Worm (Caenorhabditis elegans): ENCODE results near the gene cct-8.
A peak's percentile ranks its signal among the peaks of the same experiment; 100 is the strongest.

cct-8 gene

ce11 chrIV:1067430-1067829 is 26.3 kb downstream of the cct-8 start, which contains the start of gene znf-782 (continued):
- TF ChIP-seq ctbp-1 (GFP tag; IDR thresholded peaks at IDR 0.05) = peak; percentile 65
- no peak for TF ChIP-seq lin-39 (tag; optimal IDR thresholded peaks at IDR 0.05)

ce11 chrIV:1065569-1065968 is 28.2 kb downstream of the cct-8 start:
- TF ChIP-seq R02D3.7 (tag; optimal IDR thresholded peaks at IDR 0.05) (no peak), egl-43 (GFP tag; IDR thresholded peaks at IDR 0.05) (0 out of 2 replicates have a peak, but pooled peaks have one; percentile 47), Y105C5A.15 (GFP tag; IDR thresholded peaks at IDR 0.05) (no peak), ctbp-1 (GFP tag; IDR thresholded peaks at IDR 0.05) (no peak), vab-7 (GFP tag; IDR thresholded peaks at IDR 0.05) (no peak), hlh-11 (tag; optimal IDR thresholded peaks at IDR 0.05) (peak; percentile 93), dmd-6 (GFP tag; IDR thresholded peaks at IDR 0.05) (no peak), nhr-111 (GFP tag; optimal IDR thresholded peaks at IDR 0.05) (no peak), zip-11 (GFP tag; IDR thresholded peaks at IDR 0.05) (no peak), tag-97 (GFP tag; IDR thresholded peaks at IDR 0.05) (no peak), ZK337.2 (GFP tag; IDR thresholded peaks at IDR 0.05) (no peak), nhr-25 (tag; optimal IDR thresholded peaks at IDR 0.05; ENCODE audit: borderline replicate concordance, insufficient read depth) (no peak), F44E2.7 (GFP tag; IDR thresholded peaks at IDR 0.05) (no peak), nhr-42 (GFP tag; IDR thresholded peaks at IDR 0.05) (no peak), nhr-10 (tag; optimal IDR thresholded peaks at IDR 0.05) (no peak), mxl-2 (GFP tag; conservative IDR thresholded peaks at IDR 0.05) (no peak), spr-1 (tag; optimal IDR thresholded peaks at IDR 0.05) (no peak), T20F7.1 (GFP tag; optimal IDR thresholded peaks at IDR 0.05) (no peak), lin-1 (GFP tag; IDR thresholded peaks at IDR 0.05) (no peak), cey-2 (tag; optimal IDR thresholded peaks at IDR 0.05; ENCODE audit: borderline replicate concordance, insufficient read depth) (no peak), aha-1 (tag) (no peak), jun-1 (tag; optimal IDR thresholded peaks at IDR 0.05) (no peak), php-3 (GFP tag; IDR thresholded peaks at IDR 0.05) (no peak), ztf-7 (tag; optimal IDR thresholded peaks at IDR 0.05) (no peak), daf-8 (GFP tag; IDR thresholded peaks at IDR 0.05) (no peak), ceh-44 (GFP tag; IDR thresholded peaks at IDR 0.05) (no peak), nhr-11 (tag; optimal IDR thresholded peaks at IDR 0.05) (peak; percentile 15), zfp-2 (tag; optimal IDR thresholded peaks at IDR 0.05) (no peak), zag-1 (tag; optimal IDR thresholded peaks at IDR 0.05) (no peak), nhr-41 (GFP tag; IDR thresholded peaks at IDR 0.05) (0 out of 2 replicates have a peak, but pooled peaks have one; percentile 39), nhr-6 (tag; optimal IDR thresholded peaks at IDR 0.05) (no peak), sdz-12 (GFP tag; optimal IDR thresholded peaks at IDR 0.05) (no peak), Y5F2A.4 (GFP tag; optimal IDR thresholded peaks at IDR 0.05) (no peak), saeg-2 (GFP tag; IDR thresholded peaks at IDR 0.05) (no peak), ceh-82 (tag; optimal IDR thresholded peaks at IDR 0.05) (no peak), D1046.2 (GFP tag; IDR thresholded peaks at IDR 0.05) (no peak), zip-2 (tag; optimal IDR thresholded peaks at IDR 0.05) (no peak), tra-1 (GFP tag; IDR thresholded peaks at IDR 0.05) (no peak), dmd-9 (GFP tag; IDR thresholded peaks at IDR 0.05) (no peak), ZK546.5 (tag; optimal IDR thresholded peaks at IDR 0.05) (no peak), nhr-237 (tag; optimal IDR thresholded peaks at IDR 0.05) (no peak), nhr-76 (tag; optimal IDR thresholded peaks at IDR 0.05) (no peak), F10B5.3 (tag; optimal IDR thresholded peaks at IDR 0.05) (no peak), egl-27 (tag; optimal IDR thresholded peaks at IDR 0.05) (no peak), hif-1 (tag; optimal IDR thresholded peaks at IDR 0.05) (peak in 1 of 2 experiments; percentile 52), mxl-3 (GFP tag; optimal IDR thresholded peaks at IDR 0.05) (peak; percentile 12), gei-8 (GFP tag; optimal IDR thresholded peaks at IDR 0.05) (no peak), mdl-1 (tag; optimal IDR thresholded peaks at IDR 0.05) (no peak), madf-5 (GFP tag; IDR thresholded peaks at IDR 0.05) (0 out of 4 replicates have a peak, but pooled peaks of 1 of the 2 experiments have one; percentile 17)

Measured in whole organism, L4 larva.